Fruit fly (Drosophila melanogaster): ENCODE measurements around the gene wake.

wake gene

DNA sequence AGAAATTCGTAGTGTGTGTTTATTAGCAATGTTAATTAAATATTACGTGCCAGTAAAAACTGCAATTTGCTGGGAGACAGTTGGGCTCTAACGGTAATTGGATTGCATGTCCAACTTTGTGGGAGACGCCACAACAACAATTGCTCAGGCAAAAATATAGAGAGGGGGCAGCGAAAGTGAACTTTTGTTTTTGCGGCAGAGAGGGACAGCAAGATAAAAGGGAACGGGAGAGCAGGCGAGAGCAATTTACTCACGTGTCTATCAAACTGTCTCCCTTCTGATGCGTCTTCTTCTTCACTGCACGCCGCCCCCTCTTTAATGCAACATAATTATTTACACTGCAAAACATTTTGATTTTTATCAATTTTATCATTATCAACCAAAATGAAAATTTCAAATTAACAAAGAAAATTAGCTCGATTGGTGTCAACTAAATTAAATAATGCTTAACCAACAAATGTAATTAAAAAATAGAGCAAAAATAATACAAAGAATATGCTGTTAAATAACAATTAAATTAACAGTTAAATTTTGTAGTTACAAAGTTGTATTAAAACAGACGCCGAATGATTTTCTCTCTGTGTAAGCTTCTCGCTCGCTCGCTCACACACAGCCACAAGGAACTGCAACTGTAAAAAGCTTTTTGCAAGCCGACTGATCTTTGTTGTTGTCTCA lies 27.8 kb downstream of the wake start (continued):
- TF ChIP-seq CG12391 (tag; optimal IDR thresholded peaks at IDR 0.05) (peak; percentile 88), CG13296 (GFP tag; optimal IDR thresholded peaks at IDR 0.05) (peak; percentile 68), Hr39 (optimal IDR thresholded peaks at IDR 0.05) (no peak), CG14965 (GFP tag; optimal IDR thresholded peaks at IDR 0.05; ENCODE audit: borderline replicate concordance) (no peak), CG13894 (tag; optimal IDR thresholded peaks at IDR 0.05) (no peak), pho (GFP tag; optimal IDR thresholded peaks at IDR 0.05) (peak; percentile 23), cad (GFP tag; optimal IDR thresholded peaks at IDR 0.05) (no peak), CG4730 (GFP tag; IDR thresholded peaks at IDR 0.05) (peak; percentile 64), zfh1 (GFP tag; IDR thresholded peaks at IDR 0.05) (peak; percentile 75), CG33557 (GFP tag; optimal IDR thresholded peaks at IDR 0.05) (peak; percentile 44), rib (GFP tag; IDR thresholded peaks at IDR 0.05) (no peak), CG15073 (GFP tag; optimal IDR thresholded peaks at IDR 0.05) (peak; percentile 33), ewg (GFP tag; optimal IDR thresholded peaks at IDR 0.05) (peak; percentile 74), CG3847 (GFP tag; IDR thresholded peaks at IDR 0.05) (peak; percentile 24; the same call in 1 of the 2 replicates), CG4404 (GFP tag; IDR thresholded peaks at IDR 0.05) (peak; percentile 63), CG13624 (GFP tag; optimal IDR thresholded peaks at IDR 0.05) (peak; percentile 55), Nf-YA (GFP tag; IDR thresholded peaks at IDR 0.05) (peak; percentile 64), Awh (GFP tag; IDR thresholded peaks at IDR 0.05) (peak; percentile 75; the same call in 1 of the 2 replicates), CG6683 (GFP tag; optimal IDR thresholded peaks at IDR 0.05) (peak; percentile 50), CG14050 (GFP tag; IDR thresholded peaks at IDR 0.05) (peak; percentile 69), CG16863 (GFP tag; optimal IDR thresholded peaks at IDR 0.05) (peak; percentile 70), Sox102F (GFP tag; optimal IDR thresholded peaks at IDR 0.05) (peak; percentile 90), Rfx (GFP tag; IDR thresholded peaks at IDR 0.05) (peak; percentile 58), CG9215 (GFP tag; IDR thresholded peaks at IDR 0.05) (peak; percentile 55), jumu (GFP tag; optimal IDR thresholded peaks at IDR 0.05) (peak; percentile 21), Adf1 (GFP tag; IDR thresholded peaks at IDR 0.05) (no peak), Dll (GFP tag; IDR thresholded peaks at IDR 0.05; ENCODE audit: partially characterized antibody) (no peak), HLHmδ (GFP tag; optimal IDR thresholded peaks at IDR 0.05) (no peak), bigmax (GFP tag; optimal IDR thresholded peaks at IDR 0.05) (no peak), CG33213 (GFP tag; optimal IDR thresholded peaks at IDR 0.05) (no peak), scrt (GFP tag; optimal IDR thresholded peaks at IDR 0.05) (peak; percentile 55), ro (GFP tag; IDR thresholded peaks at IDR 0.05) (peak; percentile 41; the same call in 1 of the 2 replicates), seq (GFP tag; IDR thresholded peaks at IDR 0.05) (peak; percentile 54; the same call in 1 of the 2 replicates), Dip3 (GFP tag; optimal IDR thresholded peaks at IDR 0.05) (no peak), bcd (GFP tag; optimal IDR thresholded peaks at IDR 0.05) (peak; percentile 87), CG4282 (GFP tag; optimal IDR thresholded peaks at IDR 0.05) (no peak), NC2α (GFP tag; optimal IDR thresholded peaks at IDR 0.05) (peak; percentile 58), CG9727 (GFP tag; optimal IDR thresholded peaks at IDR 0.05) (peak; percentile 88), CG3163 (GFP tag; optimal IDR thresholded peaks at IDR 0.05) (peak; percentile 22), CG11247 (GFP tag; IDR thresholded peaks at IDR 0.05) (0 out of 2 replicates have a peak, but pooled peaks have one; percentile 30), CG30403 (GFP tag; optimal IDR thresholded peaks at IDR 0.05) (peak; percentile 80), sr (GFP tag; IDR thresholded peaks at IDR 0.05) (no peak), CG4854 (GFP tag; optimal IDR thresholded peaks at IDR 0.05) (no peak), luna (GFP tag; optimal IDR thresholded peaks at IDR 0.05) (no peak), Sin3A (optimal IDR thresholded peaks at IDR 0.05) (no peak), CG11456 (GFP tag; IDR thresholded peaks at IDR 0.05) (0 out of 3 replicates have a peak, but pooled peaks have one; percentile 21), Dek (tag; optimal IDR thresholded peaks at IDR 0.05) (peak; percentile 39), dmrt99B (tag; optimal IDR thresholded peaks at IDR 0.05) (peak; percentile 96), Deaf1 (tag; optimal IDR thresholded peaks at IDR 0.05) (peak; percentile 67), ap (GFP tag; IDR thresholded peaks at IDR 0.05) (peak; percentile 61; the same call in 1 of the 2 replicates), chinmo (GFP tag; IDR thresholded peaks at IDR 0.05; ENCODE audit: partially characterized antibody) (no peak)
